Worm (Caenorhabditis elegans) whole organism, L2 larva: ENCODE data around the gene F46H5.11.

ENCODE experiments used
- gmeb-1 ChIP-seq: fragments of 150-350 bp; optimal IDR thresholded peaks from 2 replicates; lab custom pipeline; 2014; ENCODE audit warnings: missing biosample characterization, missing genetic modification characterization
- skn-1 ChIP-seq: sonication (generic microtip); optimal IDR thresholded peaks from 2 replicates; lab custom pipeline; 2017; ENCODE audit warnings: missing biosample characterization, missing genetic modification characterization
- unc-62 ChIP-seq: fragments of 150-350 bp; optimal IDR thresholded peaks from 2 replicates; lab custom pipeline; 2014; ENCODE audit warnings: missing biosample characterization, missing genetic modification reagents, missing genetic modification characterization

DNA sequence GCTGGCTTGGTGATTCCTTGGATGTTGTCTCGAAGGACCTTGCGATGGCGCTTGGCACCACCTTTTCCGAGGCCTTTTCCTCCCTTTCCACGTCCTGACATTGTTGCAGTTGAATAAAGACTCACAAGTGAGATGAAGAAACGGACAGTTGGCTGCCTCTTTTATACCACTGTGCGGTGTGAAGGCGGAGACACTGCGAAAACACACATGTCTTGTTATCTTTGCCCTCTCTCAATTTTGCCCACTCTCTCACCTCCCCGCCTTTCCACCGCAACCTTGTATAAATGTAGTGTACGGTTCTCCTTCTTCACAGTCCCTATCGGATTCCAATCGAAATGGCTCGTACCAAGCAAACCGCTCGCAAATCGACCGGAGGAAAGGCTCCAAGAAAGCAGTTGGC is 37.9 kb upstream of the F46H5.11 start, which contains the start of the genes his-38 and his-40:
- no peak for TF ChIP-seq unc-62 (GFP tag; lab: Kevin White, UChicago)
- no peak for TF ChIP-seq skn-1 (tag; lab: Kevin White, UChicago)
- TF ChIP-seq gmeb-1 (tag; lab: Kevin White, UChicago), result no peak
